Fruit fly (Drosophila melanogaster) whole organism, adult: ENCODE results near the gene FarO.

Experiments used
- CG5204 ChIP-seq: fragments of 200-800 bp; sonication (Bioruptor generic); optimal IDR thresholded peaks from 2 replicates; lab custom pipeline; 2016; ENCODE audit warnings: missing biosample characterization, missing genetic modification characterization
- ovo ChIP-seq: fragments of 200-800 bp; sonication (Bioruptor generic); optimal IDR thresholded peaks from 2 replicates; lab custom pipeline; 2016; ENCODE audit warnings: missing biosample characterization, missing genetic modification characterization
- pad ChIP-seq: fragments of 200-800 bp; sonication (Bioruptor generic); optimal IDR thresholded peaks from 3 replicates; lab custom pipeline; 2017; ENCODE audit warnings: missing biosample characterization, missing genetic modification characterization, mild to moderate bottlenecking, moderate library complexity, missing genetic modification reagents

DNA sequence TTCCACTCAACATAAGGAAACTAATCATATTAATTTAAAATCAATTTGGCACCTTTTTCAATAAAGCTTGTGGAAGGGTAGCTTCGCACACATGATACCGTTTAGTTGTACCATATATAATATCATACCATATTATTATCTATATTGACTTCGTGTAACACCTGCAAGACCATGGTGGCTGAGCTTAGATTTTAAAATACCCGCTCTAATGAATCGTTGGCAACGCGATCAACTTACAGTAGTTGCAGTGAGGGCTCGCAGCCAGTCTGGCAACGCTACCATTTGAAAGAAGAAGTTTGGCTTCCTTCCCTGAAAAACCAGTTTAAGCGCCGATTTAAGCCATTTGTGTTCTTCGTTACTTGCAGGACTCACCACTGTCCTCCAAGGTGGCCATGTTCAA lies 33.2 kb downstream of the FarO start:
- TF ChIP-seq pad (no peak), CG5204 (no peak), ovo (GFP tag; lab: Kevin White, UChicago) (no peak)
